Worm (Caenorhabditis elegans) whole organism, L4/young adult: ENCODE results near the gene srg-45.

Source experiments
- W03F9.2 ChIP-seq: fragments of 150-350 bp; optimal IDR thresholded peaks from 2 replicates; lab custom pipeline; 2014; ENCODE audit warnings: missing biosample characterization, missing genetic modification characterization
- dao-5 ChIP-seq: sonication (generic microtip); optimal IDR thresholded peaks from 2 replicates; lab custom pipeline; 2016; ENCODE audit warnings: missing genotype, missing genetic modification characterization, moderate library complexity, missing compliant biosample characterization
- him-1 ChIP-seq: sonication (generic microtip); optimal IDR thresholded peaks from 2 replicates; lab custom pipeline; 2016; ENCODE audit warnings: missing genotype, missing genetic modification reagents, missing genetic modification characterization, missing compliant biosample characterization

Gene srg-45

ce11 chrV:12317894-12318553, 10.7 kb downstream of the srg-45 start, which contains the start of the genes R04F11.5 and R04F11.2:
TSS of gene R04F11.5 (minus strand) at chrV:12318019.
TSS of gene R04F11.2 (plus strand) at chrV:12318381.
- TF ChIP-seq W03F9.2 (tag; lab: Kevin White, UChicago) = peak; percentile 83
- peak; percentile 76 for TF ChIP-seq him-1 (tag; lab: Kevin White, UChicago)
- no peak for TF ChIP-seq dao-5

DNA sequence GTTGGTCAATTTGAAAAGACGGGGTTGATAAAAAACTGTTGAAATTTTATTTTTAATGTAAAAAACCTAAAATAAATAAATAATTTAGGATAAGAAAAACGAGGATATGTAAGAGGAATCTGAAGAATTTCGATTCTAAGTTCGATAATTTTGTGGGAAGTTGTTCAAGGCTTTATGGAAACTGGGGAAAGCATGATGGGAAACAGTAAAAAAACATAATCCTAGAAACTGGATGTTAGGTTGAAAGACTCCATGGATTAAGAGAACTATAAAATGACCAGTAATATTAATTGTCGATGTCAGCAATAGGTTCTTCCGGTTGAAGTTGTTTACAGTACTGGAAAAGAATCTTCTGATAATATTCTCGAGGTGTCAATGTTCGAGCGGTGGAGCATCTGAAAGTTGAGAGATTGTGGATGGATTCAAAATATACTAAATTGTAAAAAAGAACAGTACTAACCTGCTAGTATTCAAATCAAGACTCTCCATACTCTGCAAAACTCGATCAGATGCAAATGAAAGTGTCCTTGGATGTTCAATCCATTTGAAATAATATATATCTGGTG, 13.1 kb downstream of the srg-45 start:
- TF ChIP-seq dao-5 = no peak
- no peak for TF ChIP-seq him-1 (tag; lab: Kevin White, UChicago)
- TF ChIP-seq W03F9.2 (tag; lab: Kevin White, UChicago) = no peak

DNA sequence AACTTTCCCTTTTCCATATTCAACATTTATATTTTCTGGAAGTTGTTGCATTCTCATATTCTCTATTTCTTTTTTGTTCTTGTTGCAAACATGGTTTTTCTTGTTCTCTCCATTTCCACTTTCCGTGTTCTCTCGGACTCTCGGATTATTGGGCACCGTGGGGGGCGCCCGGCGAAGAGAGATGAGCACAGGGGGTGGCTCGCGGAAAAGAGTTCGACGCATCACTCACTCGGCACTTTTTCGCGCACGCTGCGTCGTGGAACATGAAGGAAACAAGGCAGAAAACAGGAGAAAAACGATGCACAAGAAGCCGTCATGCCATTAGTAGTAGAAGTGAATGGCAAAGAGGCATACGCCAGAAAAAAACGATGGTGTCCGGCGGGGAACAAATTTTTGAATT, 19.3 kb downstream of the srg-45 start:
- no peak for TF ChIP-seq dao-5
- TF ChIP-seq W03F9.2 (tag; lab: Kevin White, UChicago) = no peak
- TF ChIP-seq him-1 (tag; lab: Kevin White, UChicago) = no peak

ce11 chrV:12329173-12329572, 21.9 kb downstream of the srg-45 start:
- TF ChIP-seq W03F9.2 (tag; lab: Kevin White, UChicago) = no peak
- TF ChIP-seq him-1 (tag; lab: Kevin White, UChicago) = no peak
- TF ChIP-seq dao-5 = no peak

ce11 chrV:12331820-12332219, 24.5 kb downstream of the srg-45 start:
- TF ChIP-seq him-1 (tag; lab: Kevin White, UChicago) (no peak), dao-5 (no peak), W03F9.2 (tag; lab: Kevin White, UChicago) (no peak)

DNA sequence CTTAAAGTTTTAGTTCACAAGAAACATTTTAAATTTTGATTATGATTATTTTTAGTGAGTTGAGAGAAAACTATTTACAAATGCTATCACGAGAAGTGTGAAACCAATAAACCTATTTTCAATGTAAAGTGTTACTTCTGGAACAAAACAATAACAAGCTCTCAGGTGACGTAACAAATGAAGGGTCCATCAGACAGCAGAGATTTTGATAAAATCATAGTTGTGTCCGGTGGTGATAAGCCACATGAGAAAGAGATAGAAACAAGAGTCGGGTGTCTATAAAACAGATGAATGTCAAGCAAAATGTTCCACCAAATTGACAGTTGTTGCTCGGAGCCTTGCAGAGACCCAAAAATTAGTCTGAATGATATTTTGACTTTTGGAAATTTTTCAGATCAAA, 27.1 kb downstream of the srg-45 start:
- TF ChIP-seq dao-5 (no peak), him-1 (tag; lab: Kevin White, UChicago) (no peak), W03F9.2 (tag; lab: Kevin White, UChicago) (no peak)

ce11 chrV:12337894-12338293, 30.6 kb downstream of the srg-45 start, which contains the start of gene twk-13:
TSS of gene twk-13 (minus strand) at chrV:12337994.
- TF ChIP-seq him-1 (tag; lab: Kevin White, UChicago) (no peak), W03F9.2 (tag; lab: Kevin White, UChicago) (no peak), dao-5 (no peak)

DNA sequence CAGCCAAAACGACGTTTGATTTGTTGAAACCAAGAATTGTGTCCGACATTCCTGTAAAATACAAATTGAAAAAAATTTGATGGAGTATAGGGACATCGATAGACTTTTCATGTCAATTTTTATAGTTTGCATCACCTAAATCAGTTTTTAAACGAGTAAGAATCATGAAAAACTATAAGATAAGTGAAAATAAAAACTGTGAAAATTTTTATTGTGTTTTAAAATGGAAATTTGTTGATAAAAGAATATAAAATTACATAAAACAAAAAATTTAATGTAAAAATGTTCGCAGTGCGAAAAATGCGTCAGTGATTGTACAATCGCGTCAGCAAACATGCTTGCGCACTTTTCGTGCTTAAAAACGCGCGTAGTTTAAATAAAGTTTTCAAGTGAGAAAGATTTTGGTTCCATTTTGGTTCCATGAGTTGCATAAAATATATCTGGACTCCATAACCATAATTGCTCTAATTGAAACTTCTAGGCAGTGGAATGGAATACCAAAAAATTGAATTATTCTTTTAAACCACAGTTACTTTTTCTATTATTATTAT, 36.2 kb downstream of the srg-45 start, which contains the start of gene tomm-20:
TSS of gene tomm-20 (minus strand) at position 51 of the 551 bp plus-strand sequence.
- TF ChIP-seq dao-5 = no peak
- TF ChIP-seq W03F9.2 (tag; lab: Kevin White, UChicago) = peak; percentile 96
- peak; percentile 83 for TF ChIP-seq him-1 (tag; lab: Kevin White, UChicago)

DNA sequence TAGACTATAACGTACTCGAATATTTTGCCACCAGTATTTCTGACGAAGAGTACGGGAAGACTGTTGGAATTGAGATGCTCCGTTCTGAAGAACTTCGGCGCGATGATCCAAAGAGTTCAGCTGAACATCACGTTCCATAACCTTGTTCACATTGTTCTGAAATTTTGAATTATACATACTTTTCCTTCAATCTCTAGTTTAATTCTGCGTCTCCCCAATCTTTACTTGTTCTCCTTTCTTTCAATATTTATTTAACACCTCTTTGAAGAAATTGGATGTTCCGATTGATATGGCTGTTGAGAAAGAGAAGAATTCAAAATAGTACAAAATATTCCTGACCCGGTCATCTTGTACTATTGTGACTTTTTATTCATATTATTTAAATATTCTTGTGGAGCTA, 37.6 kb downstream of the srg-45 start, which contains the start of gene F23H12.3:
TSS of gene F23H12.3 (plus strand) at position 301 of the 400 bp plus-strand sequence.
- TF ChIP-seq W03F9.2 (tag; lab: Kevin White, UChicago) (no peak), him-1 (tag; lab: Kevin White, UChicago) (no peak), dao-5 (no peak)

ce11 chrV:12345808-12346207, 38.5 kb downstream of the srg-45 start, which contains the start of gene snb-2:
TSS of gene snb-2 (minus strand) at chrV:12345908.
- no peak for TF ChIP-seq dao-5
- TF ChIP-seq him-1 (tag; lab: Kevin White, UChicago) = no peak
- TF ChIP-seq W03F9.2 (tag; lab: Kevin White, UChicago) = no peak

DNA sequence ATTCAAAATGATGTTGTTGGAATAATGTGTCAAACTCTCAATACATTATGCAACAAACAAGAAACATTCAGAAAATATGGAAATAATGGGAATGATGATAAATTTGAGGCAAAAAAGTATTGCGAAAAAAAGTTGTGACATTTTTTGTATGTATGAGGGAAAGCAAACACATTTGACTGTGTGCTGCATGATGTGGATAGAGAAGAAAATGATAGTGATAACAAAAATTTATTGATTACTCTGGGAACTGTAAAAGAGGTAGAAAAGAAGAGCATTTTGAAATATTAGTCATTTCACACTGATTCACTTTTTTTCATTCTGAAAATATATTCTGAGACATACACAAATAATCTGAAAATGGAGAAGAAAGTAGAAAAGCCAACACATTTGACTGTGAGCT, 40.6 kb downstream of the srg-45 start:
- TF ChIP-seq dao-5 (no peak), him-1 (tag; lab: Kevin White, UChicago) (no peak), W03F9.2 (tag; lab: Kevin White, UChicago) (no peak)

ce11 chrV:12349365-12349764, 42.1 kb downstream of the srg-45 start:
- TF ChIP-seq W03F9.2 (tag; lab: Kevin White, UChicago) (no peak), dao-5 (no peak), him-1 (tag; lab: Kevin White, UChicago) (no peak)

- TF ChIP-seq W03F9.2 (tag; lab: Kevin White, UChicago) = no peak
- TF ChIP-seq him-1 (tag; lab: Kevin White, UChicago) = no peak
- TF ChIP-seq dao-5 = no peak
These were observed 44.6 kb downstream of the srg-45 start for ce11 chrV:12351842-12352241.

- TF ChIP-seq him-1 (tag; lab: Kevin White, UChicago) = no peak
- TF ChIP-seq dao-5 = no peak
- TF ChIP-seq W03F9.2 (tag; lab: Kevin White, UChicago) = no peak
These were observed 45.2 kb downstream of the srg-45 start, which contains the start of gene sqt-3 for ce11 chrV:12352445-12352844. TSS of gene sqt-3 (plus strand) at chrV:12352745.
